Worm (Caenorhabditis elegans) whole organism, young adult: ENCODE data around the gene F44E2.9.
A peak's percentile ranks its signal among the peaks of the same experiment; 100 is the strongest.

Source experiments
- B0261.1 ChIP-seq: sonication (generic microtip); optimal IDR thresholded peaks from 2 replicates; lab custom pipeline; 2016; ENCODE audit warnings: mild to moderate bottlenecking, missing genetic modification characterization, moderate library complexity, missing compliant biosample characterization
- D2030.7 ChIP-seq: fragments of 200-800 bp; sonication (Bioruptor generic); IDR thresholded peaks from 2 replicates; pipeline ENCODE4 v1.3.6; 2022; ENCODE audit warnings: missing genetic modification reagents, missing genetic modification characterization, missing compliant biosample characterization
- F10E7.11 ChIP-seq: sonication (generic microtip); optimal IDR thresholded peaks from 2 replicates; lab custom pipeline; 2017; ENCODE audit warnings: mild to moderate bottlenecking, missing genetic modification characterization, moderate library complexity, missing compliant biosample characterization
- F22D6.2 ChIP-seq: sonication (generic microtip); optimal IDR thresholded peaks from 2 replicates; lab custom pipeline; 2016; ENCODE audit warnings: mild to moderate bottlenecking, missing genetic modification characterization, missing compliant biosample characterization
- F23B12.7 ChIP-seq: sonication (generic microtip); optimal IDR thresholded peaks from 2 replicates; lab custom pipeline; 2017; ENCODE audit warnings: missing genetic modification characterization, mild to moderate bottlenecking, missing compliant biosample characterization, antibody characterized with exemption, moderate library complexity; ENCODE audit not compliant: insufficient read depth
- F39B2.1 ChIP-seq: fragments of 200-800 bp; sonication (Bioruptor generic); IDR thresholded peaks from 2 replicates; pipeline ENCODE4 v1.3.6; 2022; ENCODE audit warnings: missing genetic modification reagents, missing genetic modification characterization, missing compliant biosample characterization
- F55B11.4 ChIP-seq: sonication (generic microtip); optimal IDR thresholded peaks from 2 replicates; lab custom pipeline; 2016; ENCODE audit warnings: missing compliant biosample characterization, missing genetic modification characterization, borderline replicate concordance; ENCODE audit not compliant: insufficient read depth
- Y53F4B.3 ChIP-seq: fragments of 200-800 bp; sonication (Bioruptor generic); IDR thresholded peaks from 2 replicates; pipeline ENCODE4 v1.3.6; 2022; ENCODE audit warnings: missing genetic modification reagents, missing genetic modification characterization, missing compliant biosample characterization
- aptf-3 ChIP-seq: fragments of 200-800 bp; sonication (Bioruptor generic); IDR thresholded peaks from 2 replicates; pipeline ENCODE4 v1.3.6; 2022; ENCODE audit warnings: missing genetic modification characterization, missing compliant biosample characterization
- attf-5 ChIP-seq: fragments of 200-800 bp; sonication (Bioruptor generic); optimal IDR thresholded peaks from 2 replicates; lab custom pipeline; 2018; ENCODE audit warnings: mild to moderate bottlenecking, missing genetic modification characterization, missing compliant biosample characterization
- bed-1 ChIP-seq: fragments of 200-800 bp; sonication (Bioruptor generic); IDR thresholded peaks from 2 replicates; pipeline ENCODE4 v1.3.6; 2022; ENCODE audit warnings: missing genetic modification reagents, missing genetic modification characterization, missing compliant biosample characterization
- ceh-100 ChIP-seq: fragments of 200-800 bp; sonication (Bioruptor generic); IDR thresholded peaks from 2 replicates; pipeline ENCODE4 v1.3.6; 2022; ENCODE audit warnings: missing genetic modification reagents, missing genetic modification characterization, missing compliant biosample characterization
- ceh-27 ChIP-seq: fragments of 200-800 bp; sonication (Bioruptor generic); optimal IDR thresholded peaks from 2 replicates; lab custom pipeline; 2018; ENCODE audit warnings: mild to moderate bottlenecking, missing genetic modification characterization, moderate library complexity, missing compliant biosample characterization
- ceh-40 ChIP-seq: fragments of 200-800 bp; sonication (Bioruptor generic); IDR thresholded peaks from 2 replicates; pipeline ENCODE4 v1.3.6; 2022; ENCODE audit warnings: missing genetic modification characterization, missing compliant biosample characterization
- dox-1 ChIP-seq: fragments of 200-800 bp; sonication (Bioruptor generic); IDR thresholded peaks from 2 replicates; pipeline ENCODE4 v1.3.6; 2022; ENCODE audit warnings: missing genetic modification reagents, missing genetic modification characterization, missing compliant biosample characterization
- dpff-1 ChIP-seq: sonication (generic microtip); optimal IDR thresholded peaks from 2 replicates; lab custom pipeline; 2017; ENCODE audit warnings: mild to moderate bottlenecking, missing genetic modification characterization, missing compliant biosample characterization
- dpl-1 ChIP-seq: fragments of 150-350 bp; optimal IDR thresholded peaks from 2 replicates; lab custom pipeline; 2014; ENCODE audit warnings: missing biosample characterization, missing genetic modification reagents, missing genetic modification characterization
- efl-1 ChIP-seq: fragments of 150-350 bp; optimal IDR thresholded peaks from 2 replicates; lab custom pipeline; 2014; ENCODE audit warnings: missing biosample characterization, missing genetic modification reagents, missing genetic modification characterization
- egl-44 ChIP-seq: fragments of 200-800 bp; sonication (Bioruptor generic); IDR thresholded peaks from 2 replicates; pipeline ENCODE4 v1.3.6; 2022; ENCODE audit warnings: missing genetic modification reagents, missing genetic modification characterization, missing compliant biosample characterization
- egrh-3 ChIP-seq: fragments of 200-800 bp; sonication (Bioruptor generic); IDR thresholded peaks from 2 replicates; pipeline ENCODE4 v1.3.6; 2022; ENCODE audit warnings: missing genetic modification reagents, missing genetic modification characterization, missing compliant biosample characterization
- fkh-3 ChIP-seq: sonication (generic microtip); optimal IDR thresholded peaks from 2 replicates; lab custom pipeline; 2016; ENCODE audit warnings: mild to moderate bottlenecking, missing genetic modification characterization, missing compliant biosample characterization
- gei-17 ChIP-seq: fragments of 200-800 bp; sonication (Bioruptor generic); optimal IDR thresholded peaks from 2 replicates; lab custom pipeline; 2018; ENCODE audit warnings: mild to moderate bottlenecking, missing genetic modification characterization, missing compliant biosample characterization
- hlh-26 ChIP-seq: fragments of 200-800 bp; sonication (Bioruptor generic); conservative IDR thresholded peaks from 2 replicates; pipeline ENCODE4 v1.3.6; 2022; ENCODE audit warnings: missing genetic modification reagents, missing genetic modification characterization, missing compliant biosample characterization
- hmg-1.2 ChIP-seq: fragments of 200-800 bp; sonication (Bioruptor generic); IDR thresholded peaks from 2 replicates; pipeline ENCODE4 v1.3.6; 2022; ENCODE audit warnings: missing genetic modification reagents, missing genetic modification characterization, missing compliant biosample characterization
- lag-1 ChIP-seq: fragments of 200-800 bp; sonication (Bioruptor generic); IDR thresholded peaks from 2 replicates; pipeline ENCODE4 v1.3.6; 2022; ENCODE audit warnings: missing genetic modification reagents, missing genetic modification characterization, missing compliant biosample characterization
- let-526 ChIP-seq: fragments of 200-800 bp; sonication (Bioruptor generic); IDR thresholded peaks from 2 replicates; pipeline ENCODE4 v1.3.6; 2022; ENCODE audit warnings: missing genetic modification reagents, missing genetic modification characterization, missing compliant biosample characterization
- lin-35 ChIP-seq, 3 experiments: fragments of 150-350 bp in 2 of 3; sonication (generic microtip) in 1 of 3; optimal IDR thresholded peaks; 2 replicates each; lab custom pipeline; 2014 to 2018; ENCODE audit warnings: missing biosample characterization in 3 of 3, missing genetic modification characterization in 3 of 3, missing genetic modification reagents in 3 of 3
- lin-40 ChIP-seq: sonication (generic microtip); optimal IDR thresholded peaks from 2 replicates; lab custom pipeline; 2016; ENCODE audit warnings: missing genetic modification characterization, mild to moderate bottlenecking, missing compliant biosample characterization, missing genotype, missing genetic modification reagents
- lsy-27 ChIP-seq: sonication (generic microtip); optimal IDR thresholded peaks from 2 replicates; lab custom pipeline; 2017; ENCODE audit warnings: missing genetic modification characterization, mild to moderate bottlenecking, missing compliant biosample characterization, antibody characterized with exemption, missing genotype, borderline replicate concordance; ENCODE audit not compliant: insufficient read depth
- madf-3 ChIP-seq: fragments of 200-800 bp; sonication (Bioruptor generic); IDR thresholded peaks from 2 replicates; pipeline ENCODE4 v1.3.6; 2022; ENCODE audit warnings: missing genetic modification reagents, missing genetic modification characterization, missing compliant biosample characterization
- madf-8 ChIP-seq: fragments of 200-800 bp; sonication (Bioruptor generic); conservative IDR thresholded peaks from 2 replicates; pipeline ENCODE4 v1.3.6; 2022; ENCODE audit warnings: missing genetic modification reagents, missing genetic modification characterization, missing compliant biosample characterization
- mes-4 ChIP-seq: sonication (generic microtip); optimal IDR thresholded peaks from 2 replicates; lab custom pipeline; 2016; ENCODE audit warnings: missing genotype, missing genetic modification characterization, missing compliant biosample characterization
- mxl-1 ChIP-seq: sonication (generic microtip); optimal IDR thresholded peaks from 2 replicates; lab custom pipeline; 2016; ENCODE audit warnings: missing genetic modification characterization, missing compliant biosample characterization
- nfya-1 ChIP-seq: sonication (generic microtip); optimal IDR thresholded peaks from 2 replicates; lab custom pipeline; 2017; ENCODE audit warnings: antibody characterized with exemption, missing compliant biosample characterization, missing genetic modification characterization, borderline replicate concordance; ENCODE audit not compliant: insufficient read depth
- nfya-2 ChIP-seq: fragments of 200-800 bp; sonication (Bioruptor generic); IDR thresholded peaks from 2 replicates; pipeline ENCODE4 v1.3.6; 2022; ENCODE audit warnings: missing genetic modification reagents, missing genetic modification characterization, missing compliant biosample characterization
- nhr-179 ChIP-seq: sonication (generic microtip); optimal IDR thresholded peaks from 2 replicates; lab custom pipeline; 2016; ENCODE audit warnings: mild to moderate bottlenecking, missing genetic modification characterization, missing compliant biosample characterization
- nhr-90 ChIP-seq: sonication (generic microtip); optimal IDR thresholded peaks from 2 replicates; lab custom pipeline; 2016; ENCODE audit warnings: missing genotype, mild to moderate bottlenecking, missing genetic modification characterization, missing compliant biosample characterization
- rcor-1 ChIP-seq: fragments of 200-800 bp; sonication (Bioruptor generic); IDR thresholded peaks from 2 replicates; pipeline ENCODE4 v1.3.6; 2022; ENCODE audit warnings: missing genetic modification reagents, missing genetic modification characterization, missing compliant biosample characterization
- rec-8 ChIP-seq, 2 experiments: sonication (generic microtip); optimal IDR thresholded peaks; 2 replicates each; lab custom pipeline; 2016; ENCODE audit warnings: mild to moderate bottlenecking in 2 of 2, missing genetic modification characterization in 2 of 2, missing genetic modification reagents in 2 of 2, missing genotype in 2 of 2, missing biosample characterization in 1 of 2, missing compliant biosample characterization in 1 of 2, moderate library complexity in 1 of 2
- sdz-38 ChIP-seq: sonication (generic microtip); optimal IDR thresholded peaks from 2 replicates; lab custom pipeline; 2016; ENCODE audit warnings: missing genotype, missing genetic modification characterization, missing compliant biosample characterization
- sea-2 ChIP-seq: fragments of 200-800 bp; sonication (Bioruptor generic); IDR thresholded peaks from 2 replicates; pipeline ENCODE4 v1.3.6; 2022; ENCODE audit warnings: missing genetic modification characterization, missing compliant biosample characterization
- snpc-1.3 ChIP-seq: sonication (generic microtip); optimal IDR thresholded peaks from 2 replicates; lab custom pipeline; 2017; ENCODE audit warnings: missing genetic modification characterization, mild to moderate bottlenecking, missing compliant biosample characterization, antibody characterized with exemption, moderate library complexity, missing genotype, missing genetic modification reagents; ENCODE audit not compliant: insufficient read depth
- snpc-4 ChIP-seq, 5 experiments: fragments of 150-350 bp in 1 of 5; sonication (generic microtip) in 4 of 5; optimal IDR thresholded peaks; 2 replicates each; lab custom pipeline; 2014 to 2018; ENCODE audit warnings: missing genetic modification characterization in 5 of 5, missing biosample characterization in 3 of 5, antibody characterized with exemption in 2 of 5, mild to moderate bottlenecking in 2 of 5, missing compliant biosample characterization in 2 of 5, missing genotype in 2 of 5, moderate library complexity in 2 of 5, missing genetic modification reagents in 1 of 5
- zim-3 ChIP-seq: sonication (generic microtip); optimal IDR thresholded peaks from 2 replicates; lab custom pipeline; 2017; ENCODE audit warnings: mild to moderate bottlenecking, missing genetic modification characterization, moderate library complexity, missing compliant biosample characterization
- ztf-18 ChIP-seq: sonication (generic microtip); optimal IDR thresholded peaks from 2 replicates; lab custom pipeline; 2016; ENCODE audit warnings: missing genotype, mild to moderate bottlenecking, missing genetic modification characterization, missing compliant biosample characterization
- ztf-3 ChIP-seq: fragments of 200-800 bp; sonication (Bioruptor generic); optimal IDR thresholded peaks from 2 replicates; lab custom pipeline; 2018; ENCODE audit warnings: mild to moderate bottlenecking, missing genetic modification characterization, missing compliant biosample characterization
- ztf-6 ChIP-seq: fragments of 200-800 bp; sonication (Bioruptor generic); IDR thresholded peaks from 2 replicates; pipeline ENCODE4 v1.3.6; 2022; ENCODE audit warnings: missing genetic modification reagents, missing genetic modification characterization, missing compliant biosample characterization

The F44E2.9 gene

ce11 chrIII:8867922-8868655, 17.8 kb upstream of the F44E2.9 start (continued):
- TF ChIP-seq gei-17 (GFP tag; lab: Kevin White, UChicago) (no peak), ceh-27 (GFP tag; lab: Kevin White, UChicago) (no peak), ceh-100 (GFP tag; lab: Robert Waterston, UW) (no peak), ztf-3 (GFP tag; lab: Kevin White, UChicago) (no peak), sea-2 (GFP tag; lab: Robert Waterston, UW) (no peak), efl-1 (GFP tag; lab: Kevin White, UChicago) (no peak), mes-4 (tag; lab: Kevin White, UChicago) (no peak), let-526 (GFP tag; lab: Robert Waterston, UW) (no peak), Y53F4B.3 (GFP tag; lab: Robert Waterston, UW) (no peak), dpl-1 (GFP tag; lab: Kevin White, UChicago) (no peak), madf-8 (no peak), ztf-18 (tag; lab: Kevin White, UChicago) (no peak), rcor-1 (GFP tag; lab: Robert Waterston, UW) (no peak), nhr-179 (tag; lab: Kevin White, UChicago) (no peak), lin-35 (GFP tag; optimal IDR thresholded peaks at IDR 0.05; lab: Kevin White, UChicago) (no peak), lsy-27 (tag; lab: Kevin White, UChicago) (no peak), F55B11.4 (tag; lab: Kevin White, UChicago) (no peak), F39B2.1 (no peak), madf-3 (GFP tag; lab: Robert Waterston, UW) (no peak), F10E7.11 (tag; lab: Kevin White, UChicago) (no peak), dox-1 (GFP tag; lab: Robert Waterston, UW) (no peak), nhr-90 (tag; lab: Kevin White, UChicago) (no peak), lin-40 (tag; lab: Kevin White, UChicago) (peak; percentile 40), F22D6.2 (tag; lab: Kevin White, UChicago) (no peak), sdz-38 (tag; lab: Kevin White, UChicago) (no peak), lag-1 (GFP tag; lab: Robert Waterston, UW) (no peak), D2030.7 (no peak), attf-5 (GFP tag; lab: Kevin White, UChicago) (peak; percentile 39), bed-1 (GFP tag; lab: Robert Waterston, UW) (no peak), F23B12.7 (tag; lab: Kevin White, UChicago) (peak; percentile 12), snpc-1.3 (tag; lab: Kevin White, UChicago) (no peak), fkh-3 (tag; lab: Kevin White, UChicago) (no peak), nfya-2 (GFP tag; lab: Robert Waterston, UW) (no peak), hlh-26 (GFP tag; lab: Robert Waterston, UW) (no peak), ztf-6 (GFP tag; lab: Robert Waterston, UW) (no peak), B0261.1 (tag; lab: Kevin White, UChicago) (no peak), zim-3 (tag; lab: Kevin White, UChicago) (peak; percentile 75), egl-44 (no peak), mxl-1 (no peak), nfya-1 (tag; lab: Kevin White, UChicago) (no peak), hmg-1.2 (GFP tag; lab: Robert Waterston, UW) (no peak), rec-8 (tag; optimal IDR thresholded peaks at IDR 0.05; lab: Kevin White, UChicago) (no peak), aptf-3 (GFP tag; lab: Robert Waterston, UW) (no peak), egrh-3 (GFP tag; lab: Robert Waterston, UW) (no peak), dpff-1 (tag; lab: Kevin White, UChicago) (no peak), snpc-4 (GFP tag; optimal IDR thresholded peaks at IDR 0.05; lab: Kevin White, UChicago) (no peak), snpc-4 (tag; optimal IDR thresholded peaks at IDR 0.05; lab: Kevin White, UChicago) (peak in 1 of 4 experiments; percentile 15), ceh-40 (GFP tag; lab: Robert Waterston, UW) (no peak)
